Fruit fly (Drosophila melanogaster) whole organism, embryonic: ENCODE results near the gene ThrRS.

Experiments used
- Ada2b ChIP-seq: fragments of 200-800 bp; sonication (Bioruptor generic); IDR thresholded peaks from 2 replicates; pipeline ENCODE4 v1.3.6; 2022; ENCODE audit warnings: missing biosample characterization, missing genetic modification characterization
- Adf1 ChIP-seq: fragments of 200-800 bp; sonication (Bioruptor generic); IDR thresholded peaks from 2 replicates; pipeline ENCODE4 v1.3.6; 2022; ENCODE audit warnings: missing biosample characterization, missing genetic modification characterization
- BtbVII ChIP-seq: fragments of 200-800 bp; sonication (Bioruptor generic); optimal IDR thresholded peaks from 3 replicates; lab custom pipeline; 2017; ENCODE audit warnings: missing biosample characterization, mild to moderate bottlenecking, missing genetic modification characterization
- CG10462 ChIP-seq: fragments of 200-800 bp; sonication (Bioruptor generic); optimal IDR thresholded peaks from 2 replicates; lab custom pipeline; 2016; ENCODE audit warnings: missing biosample characterization, missing genetic modification characterization
- CG11247 ChIP-seq: fragments of 200-800 bp; sonication (Bioruptor generic); IDR thresholded peaks from 2 replicates; pipeline ENCODE4 v1.3.6; 2022; ENCODE audit warnings: missing biosample characterization, missing genetic modification characterization
- CG11695 ChIP-seq: fragments of 200-800 bp; sonication (Bioruptor generic); IDR thresholded peaks from 3 replicates; pipeline ENCODE4 v1.3.6; 2022; ENCODE audit warnings: missing biosample characterization, missing genetic modification characterization
- CG11696 ChIP-seq: fragments of 200-800 bp; sonication (Bioruptor generic); IDR thresholded peaks from 2 replicates; pipeline ENCODE4 v1.3.6; 2022; ENCODE audit warnings: missing biosample characterization, missing genetic modification characterization
- CG12659 ChIP-seq: fragments of 200-800 bp; sonication (Bioruptor generic); optimal IDR thresholded peaks from 3 replicates; lab custom pipeline; 2017; ENCODE audit warnings: mild to moderate bottlenecking, missing biosample characterization, missing genetic modification reagents, missing genetic modification characterization
- CG15073 ChIP-seq: fragments of 200-800 bp; sonication (Bioruptor generic); optimal IDR thresholded peaks from 2 replicates; lab custom pipeline; 2016; ENCODE audit warnings: missing biosample characterization, missing genetic modification characterization
- CG1529 ChIP-seq: fragments of 200-800 bp; sonication (Bioruptor generic); optimal IDR thresholded peaks from 3 replicates; lab custom pipeline; 2018; ENCODE audit warnings: missing biosample characterization, missing genetic modification characterization
- CG15514 ChIP-seq: fragments of 200-800 bp; sonication (Bioruptor generic); optimal IDR thresholded peaks from 3 replicates; lab custom pipeline; 2017; ENCODE audit warnings: missing biosample characterization, missing genetic modification characterization, mild to moderate bottlenecking, moderate library complexity, missing genetic modification reagents
- CG1647 ChIP-seq: fragments of 200-800 bp; sonication (Bioruptor generic); optimal IDR thresholded peaks from 3 replicates; lab custom pipeline; 2016; ENCODE audit warnings: missing biosample characterization, missing genetic modification characterization
- CG16815 ChIP-seq: fragments of 200-800 bp; sonication (Bioruptor generic); optimal IDR thresholded peaks from 3 replicates; lab custom pipeline; 2017; ENCODE audit warnings: missing biosample characterization, mild to moderate bottlenecking, missing genetic modification characterization
- CG17802 ChIP-seq: fragments of 200-800 bp; sonication (Bioruptor generic); optimal IDR thresholded peaks from 2 replicates; lab custom pipeline; 2018; ENCODE audit warnings: missing biosample characterization, mild to moderate bottlenecking, missing genetic modification characterization, moderate library complexity
- CG2712 ChIP-seq: fragments of 200-800 bp; optimal IDR thresholded peaks from 3 replicates; lab custom pipeline; 2019; ENCODE audit warnings: missing biosample characterization, mild to moderate bottlenecking, missing genetic modification characterization, moderate library complexity
- CG33213 ChIP-seq: fragments of 200-800 bp; sonication (Bioruptor generic); optimal IDR thresholded peaks from 3 replicates; lab custom pipeline; 2016; ENCODE audit warnings: missing biosample characterization, missing genetic modification characterization
- CG4404 ChIP-seq: fragments of 200-800 bp; sonication (Bioruptor generic); IDR thresholded peaks from 2 replicates; pipeline ENCODE4 v1.3.6; 2022; ENCODE audit warnings: missing biosample characterization, missing genetic modification characterization
- CG6683 ChIP-seq: fragments of 200-800 bp; sonication (Bioruptor generic); optimal IDR thresholded peaks from 2 replicates; lab custom pipeline; 2017; ENCODE audit warnings: missing biosample characterization, mild to moderate bottlenecking, missing genetic modification characterization, missing genetic modification reagents
- CG6689 ChIP-seq: fragments of 200-800 bp; sonication (Bioruptor generic); IDR thresholded peaks from 2 replicates; pipeline ENCODE4 v1.3.6; 2022; ENCODE audit warnings: missing biosample characterization, missing genetic modification characterization
- CG7357 ChIP-seq: fragments of 200-800 bp; sonication (Bioruptor generic); IDR thresholded peaks from 3 replicates; pipeline ENCODE4 v1.3.6; 2022; ENCODE audit warnings: missing biosample characterization, missing genetic modification characterization
- CG8478 ChIP-seq: fragments of >200 bp; optimal IDR thresholded peaks from 2 replicates; lab custom pipeline; 2018
- CG9727 ChIP-seq: fragments of 200-800 bp; sonication (Bioruptor generic); optimal IDR thresholded peaks from 3 replicates; lab custom pipeline; 2017; ENCODE audit warnings: missing biosample characterization, mild to moderate bottlenecking, missing genetic modification characterization
- HHEX ChIP-seq: fragments of 200-800 bp; sonication (Bioruptor generic); optimal IDR thresholded peaks from 3 replicates; lab custom pipeline; 2017; ENCODE audit warnings: missing biosample characterization, mild to moderate bottlenecking, missing genetic modification characterization, missing genetic modification reagents
- Hr39 ChIP-seq: fragments of >200 bp; optimal IDR thresholded peaks from 2 replicates; lab custom pipeline; 2017
- Max ChIP-seq: fragments of 200-800 bp; sonication (Bioruptor generic); optimal IDR thresholded peaks from 2 replicates; lab custom pipeline; 2016; ENCODE audit warnings: missing biosample characterization, mild to moderate bottlenecking, missing genetic modification characterization
- Med ChIP-seq: fragments of 200-800 bp; sonication (Bioruptor generic); peaks from one replicate; lab custom pipeline; 2016; ENCODE audit warnings: missing biosample characterization, missing genetic modification characterization, mild to moderate bottlenecking, inconsistent platforms, moderate library complexity
- Meics ChIP-seq: fragments of 200-800 bp; sonication (Bioruptor generic); optimal IDR thresholded peaks from 2 replicates; lab custom pipeline; 2017; ENCODE audit warnings: missing biosample characterization, mild to moderate bottlenecking, missing genetic modification characterization
- Myb ChIP-seq: fragments of 200-800 bp; sonication (Bioruptor generic); optimal IDR thresholded peaks from 2 replicates; lab custom pipeline; 2016; ENCODE audit warnings: missing biosample characterization, missing genetic modification characterization
- Neu2 ChIP-seq: fragments of 200-800 bp; sonication (Bioruptor generic); optimal IDR thresholded peaks from 3 replicates; lab custom pipeline; 2016; ENCODE audit warnings: missing biosample characterization, missing genetic modification characterization, borderline replicate concordance
- Nf-YA ChIP-seq: fragments of 200-800 bp; sonication (Bioruptor generic); IDR thresholded peaks from 2 replicates; pipeline ENCODE4 v1.3.6; 2022; ENCODE audit warnings: missing biosample characterization, missing genetic modification characterization
- Optix ChIP-seq: fragments of 200-800 bp; sonication (Bioruptor generic); IDR thresholded peaks from 3 replicates; pipeline ENCODE4 v1.3.6; 2022; ENCODE audit warnings: missing biosample characterization, missing genetic modification characterization
- PHDP ChIP-seq: fragments of 200-800 bp; sonication (Bioruptor generic); optimal IDR thresholded peaks from 3 replicates; lab custom pipeline; 2018; ENCODE audit warnings: missing biosample characterization, mild to moderate bottlenecking, missing genetic modification characterization, moderate library complexity
- Pdp1 ChIP-seq, 2 experiments: fragments of 200-800 bp; sonication (Bioruptor generic); optimal IDR thresholded peaks; 3 replicates each; lab custom pipeline; 2016; ENCODE audit warnings: missing biosample characterization in 2 of 2, missing genetic modification characterization in 2 of 2, mild to moderate bottlenecking in 1 of 2, moderate library complexity in 1 of 2
- Ptx1 ChIP-seq: fragments of 200-800 bp; sonication (Bioruptor generic); IDR thresholded peaks from 2 replicates; pipeline ENCODE4 v1.3.6; 2022; ENCODE audit warnings: missing biosample characterization, missing genetic modification characterization
- Ravus ChIP-seq: fragments of 200-800 bp; sonication (Bioruptor generic); IDR thresholded peaks from 2 replicates; pipeline ENCODE4 v1.3.6; 2022; ENCODE audit warnings: missing biosample characterization, missing genetic modification characterization
- ci ChIP-seq: fragments of 200-800 bp; sonication (Bioruptor generic); IDR thresholded peaks from 3 replicates; pipeline ENCODE4 v1.3.6; 2022; ENCODE audit warnings: missing biosample characterization, missing genetic modification characterization
- crp ChIP-seq, 2 experiments: fragments of 200-800 bp; sonication (Bioruptor generic); optimal IDR thresholded peaks; 2 replicates in 1 of 2; 3 replicates in 1 of 2; lab custom pipeline; 2017; ENCODE audit warnings: missing biosample characterization in 2 of 2, missing genetic modification characterization in 2 of 2, mild to moderate bottlenecking in 1 of 2, moderate library complexity in 1 of 2
- dmrt99B ChIP-seq: fragments of 200-800 bp; sonication (Bioruptor generic); optimal IDR thresholded peaks from 2 replicates; lab custom pipeline; 2018; ENCODE audit warnings: missing biosample characterization, mild to moderate bottlenecking, missing genetic modification characterization, moderate library complexity
- eve ChIP-seq, 2 experiments: fragments of >200 bp; optimal IDR thresholded peaks; 2 replicates each; lab custom pipeline; 2017; ENCODE audit warnings: missing biosample characterization in 2 of 2, missing genetic modification characterization in 2 of 2
- gce ChIP-seq: fragments of 200-800 bp; sonication (Bioruptor generic); IDR thresholded peaks from 3 replicates; pipeline ENCODE4 v1.3.6; 2022; ENCODE audit warnings: missing biosample characterization, missing genetic modification characterization
- gem ChIP-seq: fragments of 200-800 bp; sonication (Bioruptor generic); optimal IDR thresholded peaks from 2 replicates; lab custom pipeline; 2019; ENCODE audit warnings: missing biosample characterization, mild to moderate bottlenecking, missing genetic modification characterization, moderate library complexity
- gfzf ChIP-seq: fragments of 200-800 bp; sonication (Bioruptor generic); optimal IDR thresholded peaks from 2 replicates; lab custom pipeline; 2016; ENCODE audit warnings: missing biosample characterization, mild to moderate bottlenecking, missing genetic modification characterization, moderate library complexity
- gro ChIP-seq: fragments of 200-800 bp; sonication (Bioruptor generic); optimal IDR thresholded peaks from 2 replicates; lab custom pipeline; 2016; ENCODE audit warnings: missing biosample characterization, missing genetic modification characterization
- gsb ChIP-seq: fragments of 200-800 bp; sonication (Bioruptor generic); IDR thresholded peaks from 2 replicates; pipeline ENCODE4 v1.3.6; 2022; ENCODE audit warnings: missing biosample characterization, missing genetic modification characterization
- jing ChIP-seq: fragments of 200-800 bp; sonication (Bioruptor generic); optimal IDR thresholded peaks from 2 replicates; lab custom pipeline; 2018; ENCODE audit warnings: missing biosample characterization, mild to moderate bottlenecking, missing genetic modification characterization
- lov ChIP-seq, 2 experiments: fragments of 200-800 bp in 1 of 2; fragments of >200 bp in 1 of 2; sonication (Bioruptor generic) in 1 of 2; IDR thresholded peaks in 1 of 2; optimal IDR thresholded peaks in 1 of 2; 2 replicates in 1 of 2; 3 replicates in 1 of 2; pipeline versions ENCODE4 v1.3.6 to Lab custom; 2017 to 2022; ENCODE audit warnings: missing biosample characterization in 1 of 2, missing genetic modification characterization in 1 of 2
- onecut ChIP-seq: fragments of 200-800 bp; sonication (Bioruptor generic); IDR thresholded peaks from 2 replicates; pipeline ENCODE4 v1.3.6; 2022; ENCODE audit warnings: missing biosample characterization, missing genetic modification characterization
- phol ChIP-seq: fragments of 200-800 bp; sonication (Bioruptor generic); optimal IDR thresholded peaks from 3 replicates; lab custom pipeline; 2018; ENCODE audit warnings: missing biosample characterization, mild to moderate bottlenecking, missing genetic modification characterization, moderate library complexity
- pzg ChIP-seq: fragments of 200-800 bp; sonication (Bioruptor generic); optimal IDR thresholded peaks from 3 replicates; lab custom pipeline; 2018; ENCODE audit warnings: missing biosample characterization, mild to moderate bottlenecking, missing genetic modification characterization, moderate library complexity
- sim ChIP-seq: fragments of 200-800 bp; sonication (Bioruptor generic); IDR thresholded peaks from 2 replicates; pipeline ENCODE4 v1.3.6; 2022; ENCODE audit warnings: missing biosample characterization, missing genetic modification characterization
- ssp ChIP-seq: fragments of 200-800 bp; sonication (Bioruptor generic); IDR thresholded peaks from 2 replicates; pipeline ENCODE4 v1.3.6; 2022; ENCODE audit warnings: missing biosample characterization, missing genetic modification characterization
- wor ChIP-seq: fragments of 200-800 bp; sonication (Bioruptor generic); IDR thresholded peaks from 2 replicates; pipeline ENCODE4 v1.3.6; 2022; ENCODE audit warnings: missing biosample characterization, missing genetic modification characterization
- zen2 ChIP-seq: fragments of 200-800 bp; sonication (Bioruptor generic); IDR thresholded peaks from 3 replicates; pipeline ENCODE4 v1.3.6; 2022; ENCODE audit warnings: missing biosample characterization, missing genetic modification characterization; ENCODE audit not compliant: partially characterized antibody

Gene ThrRS

dm6 chr2L:12093652-12094051 lies 9.9 kb upstream of the ThrRS start (continued):
- TF ChIP-seq Pdp1 (GFP tag; optimal IDR thresholded peaks at IDR 0.05; lab: Kevin White, UChicago): peak in 1 of 2 experiments; percentile 89
- TF ChIP-seq gfzf: peak; percentile 90
- no peak for TF ChIP-seq Nf-YA (GFP tag; lab: Robert Waterston, UW)
- no peak for TF ChIP-seq eve (GFP tag; optimal IDR thresholded peaks at IDR 0.05; lab: Kevin White, UChicago)
- TF ChIP-seq Hr39 (lab: Kevin White, UChicago): no peak
- no peak for TF ChIP-seq CG4404 (GFP tag; lab: Robert Waterston, UW)
- no peak for TF ChIP-seq PHDP (tag; lab: Kevin White, UChicago)
- no peak for TF ChIP-seq CG11696 (GFP tag; lab: Robert Waterston, UW)
- TF ChIP-seq phol (tag; lab: Kevin White, UChicago): peak; percentile 42
- TF ChIP-seq HHEX (GFP tag; lab: Kevin White, UChicago): no peak
- TF ChIP-seq CG33213 (GFP tag; lab: Kevin White, UChicago): peak; percentile 44
- no peak for TF ChIP-seq BtbVII
- TF ChIP-seq CG2712 (tag; lab: Kevin White, UChicago): peak; percentile 48
- no peak for TF ChIP-seq gce (GFP tag; lab: Robert Waterston, UW)
- TF ChIP-seq pzg: peak; percentile 92
- no peak for TF ChIP-seq zen2 (GFP tag; lab: Robert Waterston, UW)
- TF ChIP-seq CG17802 (tag; lab: Kevin White, UChicago): no peak
- peak in 1 of 2 experiments; percentile 45 for TF ChIP-seq crp (GFP tag; optimal IDR thresholded peaks at IDR 0.05; lab: Kevin White, UChicago)
- TF ChIP-seq Ravus (GFP tag; lab: Robert Waterston, UW): no peak
- TF ChIP-seq Med (GFP tag; lab: Kevin White, UChicago): peak; percentile 53
- TF ChIP-seq CG7357: no peak
- TF ChIP-seq CG6689 (GFP tag; lab: Robert Waterston, UW): no peak
- no peak for TF ChIP-seq CG6683 (GFP tag; lab: Kevin White, UChicago)
- TF ChIP-seq sim (GFP tag; lab: Robert Waterston, UW): no peak
- TF ChIP-seq wor (GFP tag; lab: Robert Waterston, UW): no peak
- no peak for TF ChIP-seq Meics (GFP tag; lab: Kevin White, UChicago)
- TF ChIP-seq ssp (GFP tag; lab: Robert Waterston, UW): peak; percentile 43
- TF ChIP-seq CG10462 (GFP tag; lab: Kevin White, UChicago): no peak
- TF ChIP-seq Ptx1 (GFP tag; lab: Robert Waterston, UW): no peak
- TF ChIP-seq jing (GFP tag; lab: Kevin White, UChicago): no peak
- no peak for TF ChIP-seq dmrt99B
- peak; percentile 51 for TF ChIP-seq CG12659 (GFP tag; lab: Kevin White, UChicago)
- TF ChIP-seq Neu2 (GFP tag; lab: Kevin White, UChicago): no peak
- no peak for TF ChIP-seq Max (GFP tag; lab: Kevin White, UChicago)
- TF ChIP-seq CG8478 (lab: Kevin White, UChicago): no peak
- TF ChIP-seq CG9727: no peak
- no peak for TF ChIP-seq Optix (GFP tag; lab: Robert Waterston, UW)
- no peak for TF ChIP-seq CG15073
- TF ChIP-seq lov (optimal IDR thresholded peaks at IDR 0.05; lab: Kevin White, UChicago): no peak
- no peak for TF ChIP-seq lov (GFP tag; IDR thresholded peaks at IDR 0.05; lab: Robert Waterston, UW)

dm6 chr2L:12096396-12096813 lies 7.1 kb upstream of the ThrRS start, which contains the start of the genes CG6712 and Mt2:
Gene CG6712 (minus strand): TSS chr2L:12096511.
Gene Mt2 (plus strand): TSS chr2L:12096525.
- 0 out of 3 replicates have a peak, but pooled peaks have one; percentile 44 for TF ChIP-seq ci (GFP tag; lab: Robert Waterston, UW)
- TF ChIP-seq Ada2b (GFP tag; lab: Robert Waterston, UW): no peak
- peak; percentile 13 for TF ChIP-seq gro (GFP tag; lab: Kevin White, UChicago)
- no peak for TF ChIP-seq Adf1 (GFP tag; lab: Robert Waterston, UW)
- peak; percentile 8 for TF ChIP-seq CG15514 (GFP tag; lab: Kevin White, UChicago)
- TF ChIP-seq CG11247: peak; percentile 39; the same call in 1 of the 2 replicates
- TF ChIP-seq CG1647 (GFP tag; lab: Kevin White, UChicago): no peak
- TF ChIP-seq CG11695 (GFP tag; lab: Robert Waterston, UW): peak; percentile 30; the same call in 1 of the 3 replicates
- TF ChIP-seq onecut (GFP tag; lab: Robert Waterston, UW): 0 out of 2 replicates have a peak, but pooled peaks have one; percentile 8
- TF ChIP-seq CG16815 (GFP tag; lab: Kevin White, UChicago): no peak
- TF ChIP-seq CG1529: no peak
- TF ChIP-seq gsb (GFP tag; lab: Robert Waterston, UW): no peak
- TF ChIP-seq gem (tag; lab: Kevin White, UChicago): no peak
- peak; percentile 4 for TF ChIP-seq Myb (GFP tag; lab: Kevin White, UChicago)
